Worm (Caenorhabditis elegans): ENCODE results near the gene T24H7.9.

DNA sequence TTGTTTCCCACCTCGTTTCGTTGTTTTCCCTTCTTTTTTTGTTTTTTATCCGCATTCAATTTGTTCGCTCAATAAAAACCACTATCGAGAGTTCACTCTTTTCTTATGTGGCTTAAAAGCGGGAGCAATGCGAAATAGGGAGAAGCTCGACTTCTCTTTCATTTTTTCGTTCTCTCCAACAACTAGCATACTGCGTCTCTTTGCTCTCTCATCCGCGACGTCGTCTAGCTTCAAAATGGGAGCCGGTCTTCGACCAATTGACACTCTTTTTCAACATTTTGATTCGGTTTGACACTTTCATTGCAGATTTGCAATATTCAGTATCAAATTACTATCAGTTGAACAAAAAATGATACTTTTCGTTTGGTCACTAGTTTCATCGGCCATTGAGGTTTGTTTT is 38.6 kb upstream of the T24H7.9 start, which contains the start of gene bpl-1:
- TF ChIP-seq ets-5 (GFP tag; IDR thresholded peaks at IDR 0.05), result no peak
- no peak for TF ChIP-seq elt-3 (tag; optimal IDR thresholded peaks at IDR 0.05)
- TF ChIP-seq xbp-1 (tag; optimal IDR thresholded peaks at IDR 0.05), result no peak
- no peak for TF ChIP-seq lin-13 (GFP tag; optimal IDR thresholded peaks at IDR 0.05)
- TF ChIP-seq nhr-11 (tag; optimal IDR thresholded peaks at IDR 0.05), result no peak

Measured in whole organism, L1 larva.